Worm (Caenorhabditis elegans) whole organism, L2 larva: ENCODE measurements around the gene skr-15.

Experiments used
- aly-2 ChIP-seq: fragments of 150-350 bp; optimal IDR thresholded peaks from 2 replicates; lab custom pipeline; 2014; ENCODE audit warnings: missing biosample characterization, missing genetic modification characterization
- ama-1 ChIP-seq: fragments of 150-350 bp; optimal IDR thresholded peaks from 2 replicates; lab custom pipeline; 2018; ENCODE audit warnings: inconsistent platforms
- ceh-16 ChIP-seq: fragments of 150-350 bp; optimal IDR thresholded peaks from 2 replicates; lab custom pipeline; 2014; ENCODE audit warnings: missing biosample characterization, missing genetic modification characterization
- ceh-82 ChIP-seq: fragments of 150-350 bp; optimal IDR thresholded peaks from 2 replicates; lab custom pipeline; 2014; ENCODE audit warnings: missing biosample characterization, missing genetic modification characterization
- fos-1 ChIP-seq: fragments of 150-350 bp; optimal IDR thresholded peaks from 2 replicates; lab custom pipeline; 2014; ENCODE audit warnings: missing biosample characterization, missing genetic modification characterization
- lin-39 ChIP-seq: fragments of 150-350 bp; optimal IDR thresholded peaks from 2 replicates; lab custom pipeline; 2014; ENCODE audit warnings: missing biosample characterization, missing genetic modification reagents, missing genetic modification characterization
- nhr-11 ChIP-seq: fragments of 150-350 bp; optimal IDR thresholded peaks from 2 replicates; lab custom pipeline; 2014; ENCODE audit warnings: missing biosample characterization, missing genetic modification characterization
- nhr-23 ChIP-seq: fragments of 150-350 bp; optimal IDR thresholded peaks from 2 replicates; lab custom pipeline; 2014; ENCODE audit warnings: missing biosample characterization, missing genetic modification reagents, missing genetic modification characterization
- nhr-77 ChIP-seq: fragments of 150-350 bp; optimal IDR thresholded peaks from 2 replicates; lab custom pipeline; 2014; ENCODE audit warnings: missing biosample characterization, missing genetic modification characterization
- skn-1 ChIP-seq: sonication (generic microtip); optimal IDR thresholded peaks from 2 replicates; lab custom pipeline; 2017; ENCODE audit warnings: missing biosample characterization, missing genetic modification characterization
- sma-9 ChIP-seq, 2 experiments: fragments of 150-350 bp in 1 of 2; sonication (generic microtip) in 1 of 2; optimal IDR thresholded peaks; 2 replicates each; lab custom pipeline; 2014 to 2016; ENCODE audit warnings: missing genetic modification characterization in 2 of 2, mild to moderate bottlenecking in 1 of 2, missing biosample characterization in 1 of 2, missing compliant biosample characterization in 1 of 2, missing genetic modification reagents in 1 of 2, moderate library complexity in 1 of 2
- unc-55 ChIP-seq: fragments of 150-350 bp; sonication (generic microtip); optimal IDR thresholded peaks from 3 replicates; lab custom pipeline; 2014; ENCODE audit warnings: missing biosample characterization, missing genetic modification reagents, missing genetic modification characterization
- unc-62 ChIP-seq: fragments of 150-350 bp; optimal IDR thresholded peaks from 2 replicates; lab custom pipeline; 2014; ENCODE audit warnings: missing biosample characterization, missing genetic modification reagents, missing genetic modification characterization
- zag-1 ChIP-seq: fragments of 150-350 bp; optimal IDR thresholded peaks from 2 replicates; lab custom pipeline; 2014; ENCODE audit warnings: missing biosample characterization, missing genetic modification characterization

ce11 chrII:3781238-3781637, 42.7 kb upstream of the skr-15 start:
- TF ChIP-seq ama-1 (lab: Kevin White, UChicago) (no peak), unc-62 (GFP tag; lab: Kevin White, UChicago) (no peak), ceh-82 (tag; lab: Kevin White, UChicago) (no peak), zag-1 (tag; lab: Kevin White, UChicago) (no peak), ceh-16 (tag; lab: Kevin White, UChicago) (no peak), nhr-77 (tag; lab: Kevin White, UChicago) (no peak), unc-55 (GFP tag; lab: Kevin White, UChicago) (no peak), lin-39 (no peak), aly-2 (tag; lab: Kevin White, UChicago) (no peak), fos-1 (tag; lab: Kevin White, UChicago) (no peak), sma-9 (GFP tag; optimal IDR thresholded peaks at IDR 0.05; lab: Kevin White, UChicago) (no peak), sma-9 (tag; optimal IDR thresholded peaks at IDR 0.05; lab: Kevin White, UChicago) (no peak), skn-1 (tag; lab: Kevin White, UChicago) (no peak), nhr-11 (tag; lab: Kevin White, UChicago) (no peak), nhr-23 (no peak)
